Worm (Caenorhabditis elegans): ENCODE measurements around the gene clec-162.

Gene clec-162

DNA sequence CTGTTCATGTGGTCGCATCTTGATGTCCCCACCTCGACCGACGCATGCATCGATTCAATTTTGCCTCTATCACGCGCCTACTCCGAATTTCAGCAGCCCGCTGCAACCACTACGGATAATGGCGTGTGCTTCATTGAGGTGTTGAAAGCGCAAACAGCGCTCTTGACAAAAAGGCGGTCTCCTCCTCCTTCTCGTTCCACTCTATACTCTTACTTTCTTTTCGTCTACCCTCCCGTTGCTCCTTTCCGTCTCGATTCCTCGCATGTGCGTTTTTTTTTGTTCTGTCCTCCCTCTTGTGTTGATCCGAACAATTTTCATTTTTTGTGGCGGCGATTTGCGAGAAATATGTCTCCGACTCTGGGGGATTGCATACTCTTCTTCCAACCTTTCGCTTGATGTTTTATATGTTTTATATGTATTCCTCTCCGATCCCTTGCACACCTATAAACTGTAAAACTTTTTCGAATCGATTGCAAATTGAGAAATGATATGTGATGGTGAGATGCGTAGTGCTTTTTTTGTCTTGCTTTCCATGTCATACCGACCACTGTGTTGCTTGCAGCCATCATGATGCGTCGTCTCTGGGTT lies 22.3 kb downstream of the clec-162 start:
- TF ChIP-seq blmp-1 (tag; optimal IDR thresholded peaks at IDR 0.05) (peak; percentile 49), nhr-28 (tag; optimal IDR thresholded peaks at IDR 0.05) (no peak), efl-3 (GFP tag; optimal IDR thresholded peaks at IDR 0.05) (no peak), ztf-11 (tag; optimal IDR thresholded peaks at IDR 0.05) (no peak), lir-3 (tag; optimal IDR thresholded peaks at IDR 0.05; ENCODE audit: poor library complexity) (no peak), mdl-1 (tag; optimal IDR thresholded peaks at IDR 0.05) (no peak), ceh-82 (tag; optimal IDR thresholded peaks at IDR 0.05) (peak in 2 of 3 experiments; percentile 13 to 18), irx-1 (tag; optimal IDR thresholded peaks at IDR 0.05) (no peak), ces-1 (GFP tag; optimal IDR thresholded peaks at IDR 0.05) (no peak), ceh-88 (GFP tag; IDR thresholded peaks at IDR 0.05) (no peak), lsy-2 (tag; optimal IDR thresholded peaks at IDR 0.05) (no peak), fkh-8 (tag; optimal IDR thresholded peaks at IDR 0.05) (peak; percentile 49), sox-4 (tag; optimal IDR thresholded peaks at IDR 0.05) (no peak), elt-2 (tag; optimal IDR thresholded peaks at IDR 0.05) (no peak), lin-14 (GFP tag; optimal IDR thresholded peaks at IDR 0.05) (peak; percentile 51), nhr-20 (tag; optimal IDR thresholded peaks at IDR 0.05) (no peak), aly-2 (tag; optimal IDR thresholded peaks at IDR 0.05) (no peak), mab-9 (GFP tag; IDR thresholded peaks at IDR 0.05) (no peak), pqm-1 (tag; optimal IDR thresholded peaks at IDR 0.05) (no peak), mep-1 (tag; optimal IDR thresholded peaks at IDR 0.05) (peak; percentile 40), nhr-47 (tag; optimal IDR thresholded peaks at IDR 0.05) (no peak), tbx-2 (tag; optimal IDR thresholded peaks at IDR 0.05) (no peak), isw-1 (GFP tag; IDR thresholded peaks at IDR 0.05) (no peak), snu-23 (GFP tag; optimal IDR thresholded peaks at IDR 0.05) (no peak), unc-30 (tag; optimal IDR thresholded peaks at IDR 0.05) (no peak), zip-4 (GFP tag; optimal IDR thresholded peaks at IDR 0.05) (no peak), hlh-17 (GFP tag; optimal IDR thresholded peaks at IDR 0.05; ENCODE audit: borderline replicate concordance) (no peak), hpl-2 (GFP tag; optimal IDR thresholded peaks at IDR 0.05) (no peak), fkh-10 (GFP tag; optimal IDR thresholded peaks at IDR 0.05) (no peak), efl-1 (optimal IDR thresholded peaks at IDR 0.05) (no peak), efl-1 (GFP tag; optimal IDR thresholded peaks at IDR 0.05 in 1 of 2) (no peak), ceh-8 (GFP tag; optimal IDR thresholded peaks at IDR 0.05) (no peak), F16B12.6 (tag; optimal IDR thresholded peaks at IDR 0.05) (no peak), nhr-11 (tag; optimal IDR thresholded peaks at IDR 0.05) (no peak), dsc-1 (tag; optimal IDR thresholded peaks at IDR 0.05) (no peak), fos-1 (tag; optimal IDR thresholded peaks at IDR 0.05) (no peak), fkh-4 (tag; optimal IDR thresholded peaks at IDR 0.05; ENCODE audit: borderline replicate concordance) (no peak), aha-1 (tag; optimal IDR thresholded peaks at IDR 0.05) (no peak), nhr-76 (tag; optimal IDR thresholded peaks at IDR 0.05) (no peak)

DNA sequence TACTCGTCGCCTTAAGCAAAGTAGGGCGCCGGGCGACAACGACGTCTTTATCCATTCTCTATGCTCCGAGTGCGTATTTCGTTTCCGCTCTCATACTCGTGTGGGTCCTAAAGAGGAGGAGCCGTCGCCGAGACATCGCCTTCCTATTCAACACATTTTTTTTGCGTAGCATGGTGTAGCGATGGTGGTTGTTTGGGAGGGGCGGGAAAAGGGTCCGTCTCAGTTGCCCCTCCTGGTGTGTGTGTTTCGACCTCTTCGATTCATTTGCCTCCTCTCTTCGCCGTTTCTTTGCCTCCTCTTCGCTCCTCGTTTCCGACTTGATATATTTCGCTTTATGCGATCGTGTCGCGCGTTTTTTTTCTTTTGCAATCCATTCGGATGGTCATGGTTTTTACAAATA lies 23.2 kb downstream of the clec-162 start:
- TF ChIP-seq nhr-47 (tag; optimal IDR thresholded peaks at IDR 0.05) (peak; percentile 0), lin-14 (GFP tag; optimal IDR thresholded peaks at IDR 0.05) (peak; percentile 62), ceh-82 (tag; optimal IDR thresholded peaks at IDR 0.05) (peak in 1 of 3 experiments; percentile 23), aly-2 (tag; optimal IDR thresholded peaks at IDR 0.05) (no peak), nhr-77 (tag; optimal IDR thresholded peaks at IDR 0.05) (no peak)

- TF ChIP-seq efl-1 (optimal IDR thresholded peaks at IDR 0.05) = no peak
- peak in 1 of 2 experiments; percentile 14 for TF ChIP-seq efl-1 (GFP tag; optimal IDR thresholded peaks at IDR 0.05 in 1 of 2)
- no peak for TF ChIP-seq lsy-2 (tag; optimal IDR thresholded peaks at IDR 0.05)
- peak; percentile 19 for TF ChIP-seq blmp-1 (tag; optimal IDR thresholded peaks at IDR 0.05)
- peak; percentile 43 for TF ChIP-seq lin-14 (GFP tag; optimal IDR thresholded peaks at IDR 0.05)
- TF ChIP-seq lin-35 (GFP tag; optimal IDR thresholded peaks at IDR 0.05) = peak in 1 of 2 experiments; percentile 36
- TF ChIP-seq elt-3 (tag; optimal IDR thresholded peaks at IDR 0.05) = peak in 1 of 6 experiments; percentile 13
- no peak for TF ChIP-seq ceh-88 (GFP tag; IDR thresholded peaks at IDR 0.05)
- no peak for TF ChIP-seq xbp-1 (tag; optimal IDR thresholded peaks at IDR 0.05)
Observed at ce11 chrIII:9700114-9700690, 24.8 kb downstream of the clec-162 start.
